Fruit fly (Drosophila melanogaster): ENCODE measurements around the gene CG15011.
A peak's percentile ranks its signal among the peaks of the same experiment; 100 is the strongest.

Gene CG15011

DNA sequence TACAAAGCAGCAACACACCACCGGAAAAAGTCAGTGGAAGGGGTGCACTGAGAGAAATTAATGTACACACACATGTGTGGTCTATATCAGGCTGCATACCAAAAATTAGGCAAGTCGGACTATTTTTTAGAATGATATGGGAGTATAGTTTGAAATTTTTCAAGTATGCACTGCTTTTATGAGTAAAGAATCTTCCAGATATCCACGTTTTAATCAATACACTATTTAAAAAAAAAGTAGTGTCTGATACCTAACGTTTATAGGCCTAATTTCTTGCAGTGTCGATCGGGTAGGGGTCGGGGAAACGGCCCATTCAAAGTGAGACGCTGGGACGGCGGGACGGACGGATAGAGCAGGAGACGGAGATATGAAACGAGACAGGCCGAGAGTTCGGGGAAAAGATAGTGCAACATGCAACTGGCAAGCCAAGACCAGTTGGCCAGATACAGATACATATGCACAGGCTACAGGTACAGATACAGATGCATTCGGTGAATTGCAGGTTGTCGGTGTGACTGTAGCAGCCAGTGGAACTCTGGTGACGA lies 28.5 kb downstream of the CG15011 start (continued):
- TF ChIP-seq CG8632 (GFP tag; optimal IDR thresholded peaks at IDR 0.05), result peak; percentile 82
- peak; percentile 91 for TF ChIP-seq Sox14 (GFP tag; optimal IDR thresholded peaks at IDR 0.05)
- TF ChIP-seq ss (GFP tag; optimal IDR thresholded peaks at IDR 0.05), result peak; percentile 93 to 94
- TF ChIP-seq CG8119 (GFP tag; IDR thresholded peaks at IDR 0.05), result peak; percentile 96
- TF ChIP-seq CG11762 (GFP tag; optimal IDR thresholded peaks at IDR 0.05; ENCODE audit: insufficient read depth), result peak; percentile 91
- no peak for TF ChIP-seq CG6854 (GFP tag; optimal IDR thresholded peaks at IDR 0.05)
- peak; percentile 94 for TF ChIP-seq CG3032 (tag; optimal IDR thresholded peaks at IDR 0.05)
- peak; percentile 97 for TF ChIP-seq Eip78C (GFP tag)
- peak; percentile 81 for TF ChIP-seq Sox15 (GFP tag; optimal IDR thresholded peaks at IDR 0.05)
- peak; percentile 89 for TF ChIP-seq net (GFP tag; optimal IDR thresholded peaks at IDR 0.05)
- TF ChIP-seq Ets96B (tag; optimal IDR thresholded peaks at IDR 0.05), result peak; percentile 93
- peak; percentile 93 for TF ChIP-seq Eip75B (GFP tag; optimal IDR thresholded peaks at IDR 0.05)
- TF ChIP-seq CG10631 (GFP tag; optimal IDR thresholded peaks at IDR 0.05), result peak; percentile 91
- peak; percentile 92 for TF ChIP-seq dac (GFP tag; optimal IDR thresholded peaks at IDR 0.05)
- peak; percentile 88 for TF ChIP-seq CG1621 (tag; optimal IDR thresholded peaks at IDR 0.05)

DNA sequence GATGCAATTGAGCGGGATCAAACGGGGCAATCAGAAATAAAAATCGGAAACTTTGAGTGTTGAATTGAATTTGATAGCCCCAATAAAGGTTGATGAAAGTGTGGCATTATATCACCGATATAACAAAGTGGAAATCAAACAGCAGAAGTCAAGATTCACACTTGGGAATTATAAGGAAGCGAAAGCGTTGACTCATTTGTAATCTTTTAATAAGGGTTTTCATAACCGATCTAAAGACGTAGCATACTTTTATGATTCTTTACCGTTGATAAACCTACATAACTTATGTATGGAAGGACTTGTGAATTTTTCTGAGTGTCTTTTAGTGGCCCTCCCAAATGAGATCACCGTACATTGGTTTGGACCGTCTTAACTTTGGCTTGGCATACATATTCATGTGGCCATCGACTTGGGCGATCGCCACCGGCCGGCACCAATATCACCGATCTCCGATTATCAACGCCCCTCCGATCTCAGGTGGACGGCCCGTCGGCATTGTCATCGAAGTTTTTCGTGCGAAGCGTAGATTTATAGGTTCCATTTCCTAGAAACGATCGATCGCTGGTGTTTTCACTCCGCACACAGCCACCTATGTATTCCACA lies 29.5 kb downstream of the CG15011 start:
- TF ChIP-seq CG10631 (GFP tag; optimal IDR thresholded peaks at IDR 0.05), result peak; percentile 1
- TF ChIP-seq CG1621 (tag; optimal IDR thresholded peaks at IDR 0.05), result no peak
- TF ChIP-seq Eip78C (GFP tag), result peak; percentile 65
- no peak for TF ChIP-seq Sox15 (GFP tag; optimal IDR thresholded peaks at IDR 0.05)

DNA sequence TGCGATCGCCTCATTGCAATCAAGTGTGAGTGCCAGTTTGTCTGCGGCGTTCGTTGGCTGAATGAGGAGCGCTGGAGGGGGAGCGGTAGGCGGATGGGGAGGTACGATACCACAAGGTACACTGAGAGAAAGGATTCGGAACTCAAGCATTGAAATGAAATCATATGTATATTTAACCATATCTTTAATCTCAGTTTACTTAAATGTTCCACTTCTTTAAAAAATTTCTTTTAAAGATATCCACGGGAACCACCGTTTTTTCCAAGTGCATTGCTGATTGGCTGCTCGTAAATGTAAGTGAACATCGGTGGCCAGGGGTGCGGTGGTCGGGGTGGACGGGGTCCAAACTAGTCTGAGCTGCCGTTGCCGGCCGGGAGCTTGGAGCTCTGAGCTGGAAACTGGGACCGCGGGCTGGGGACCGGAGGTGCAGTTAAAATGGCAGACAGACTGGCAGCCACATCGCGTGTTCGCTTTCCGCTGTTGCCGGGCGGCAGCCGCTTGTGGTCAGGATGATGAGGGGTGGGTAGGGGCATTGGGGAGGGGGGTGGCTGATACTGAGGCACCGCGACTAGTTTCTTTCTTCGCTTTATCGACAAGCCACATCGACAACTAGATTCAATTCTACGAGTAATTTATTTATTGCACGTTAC lies 30.6 kb downstream of the CG15011 start:
- TF ChIP-seq pdm3 (GFP tag; optimal IDR thresholded peaks at IDR 0.05) (peak; percentile 98), CG11294 (GFP tag; IDR thresholded peaks at IDR 0.05) (peak; percentile 98), ss (GFP tag; optimal IDR thresholded peaks at IDR 0.05) (peak; percentile 98 to 99), cyc (GFP tag; optimal IDR thresholded peaks at IDR 0.05) (peak; percentile 97), CG8632 (GFP tag; optimal IDR thresholded peaks at IDR 0.05) (peak; percentile 98), CG31627 (GFP tag; optimal IDR thresholded peaks at IDR 0.05) (peak; percentile 95), CG3032 (tag; optimal IDR thresholded peaks at IDR 0.05) (peak; percentile 99), CG10669 (GFP tag; optimal IDR thresholded peaks at IDR 0.05) (peak; percentile 99), esn (GFP tag; optimal IDR thresholded peaks at IDR 0.05) (peak; percentile 98), vri (GFP tag; optimal IDR thresholded peaks at IDR 0.05) (peak; percentile 88), Eip78C (GFP tag) (peak; percentile 100), CG16779 (tag; optimal IDR thresholded peaks at IDR 0.05) (peak; percentile 98), CG15336 (GFP tag; IDR thresholded peaks at IDR 0.05) (peak; percentile 100), CG6808 (GFP tag; optimal IDR thresholded peaks at IDR 0.05) (peak; percentile 99), Hr39 (GFP tag; optimal IDR thresholded peaks at IDR 0.05) (peak; percentile 97), CG4318 (GFP tag; optimal IDR thresholded peaks at IDR 0.05) (peak; percentile 99), topi (GFP tag; optimal IDR thresholded peaks at IDR 0.05) (peak; percentile 98), fkh (GFP tag; optimal IDR thresholded peaks at IDR 0.05) (peak; percentile 61), CG11762 (GFP tag; optimal IDR thresholded peaks at IDR 0.05; ENCODE audit: insufficient read depth) (peak; percentile 97), OdsH (GFP tag; optimal IDR thresholded peaks at IDR 0.05) (peak; percentile 98), Lpt (GFP tag; optimal IDR thresholded peaks at IDR 0.05) (peak; percentile 97), CG6854 (GFP tag; optimal IDR thresholded peaks at IDR 0.05) (peak; percentile 89), Ets96B (tag; optimal IDR thresholded peaks at IDR 0.05) (peak; percentile 99), achi (GFP tag; optimal IDR thresholded peaks at IDR 0.05) (peak; percentile 98), eg (GFP tag; IDR thresholded peaks at IDR 0.05) (peak; percentile 99), Sox15 (GFP tag; optimal IDR thresholded peaks at IDR 0.05) (peak; percentile 93), lz (GFP tag; optimal IDR thresholded peaks at IDR 0.05) (peak; percentile 98), Gug (GFP tag; IDR thresholded peaks at IDR 0.05) (peak; percentile 99), CG7368 (GFP tag; optimal IDR thresholded peaks at IDR 0.05) (peak; percentile 98), CG34406 (GFP tag; optimal IDR thresholded peaks at IDR 0.05) (peak; percentile 97), CG3919 (GFP tag; optimal IDR thresholded peaks at IDR 0.05) (peak; percentile 99), CG9139 (GFP tag; optimal IDR thresholded peaks at IDR 0.05) (peak; percentile 98), net (GFP tag; optimal IDR thresholded peaks at IDR 0.05) (peak; percentile 98), CG11902 (GFP tag; optimal IDR thresholded peaks at IDR 0.05) (peak; percentile 97), CG8119 (GFP tag; IDR thresholded peaks at IDR 0.05) (peak; percentile 100), CG8319 (GFP tag; optimal IDR thresholded peaks at IDR 0.05) (peak; percentile 96), Eip93F (GFP tag; optimal IDR thresholded peaks at IDR 0.05) (peak; percentile 88), Sox14 (GFP tag; optimal IDR thresholded peaks at IDR 0.05) (peak; percentile 99), Met (GFP tag; optimal IDR thresholded peaks at IDR 0.05) (peak; percentile 97)
